Fruit fly (Drosophila melanogaster): Measurements from ENCODE around the gene Dhc36C.

Gene Dhc36C

dm6 chr2L:17480943-17481580 is 20.1 kb upstream of the Dhc36C start, which contains the start of the genes fws and Lamtor3:
fws (minus strand) TSS chr2L:17481029.
Lamtor3 (plus strand) TSS chr2L:17481231.
- TF ChIP-seq pan (optimal IDR thresholded peaks at IDR 0.05) (no peak), CG8478 (optimal IDR thresholded peaks at IDR 0.05) (no peak), EcR (GFP tag; optimal IDR thresholded peaks at IDR 0.05) (no peak), usp (GFP tag; optimal IDR thresholded peaks at IDR 0.05) (no peak)

dm6 chr2L:17484174-17484573 is 17.0 kb upstream of the Dhc36C start, which contains the start of the genes GCS2beta and CG5131:
GCS2beta (minus strand) TSS chr2L:17484307.
CG5131 (plus strand) TSS chr2L:17484501.
- TF ChIP-seq psq (optimal IDR thresholded peaks at IDR 0.05) = no peak
- TF ChIP-seq CG8478 (optimal IDR thresholded peaks at IDR 0.05) = no peak
- no peak for TF ChIP-seq pan (optimal IDR thresholded peaks at IDR 0.05)
- no peak for TF ChIP-seq Dll (optimal IDR thresholded peaks at IDR 0.05)
- no peak for TF ChIP-seq EcR (GFP tag; optimal IDR thresholded peaks at IDR 0.05)
- no peak for TF ChIP-seq usp (GFP tag; optimal IDR thresholded peaks at IDR 0.05)

DNA sequence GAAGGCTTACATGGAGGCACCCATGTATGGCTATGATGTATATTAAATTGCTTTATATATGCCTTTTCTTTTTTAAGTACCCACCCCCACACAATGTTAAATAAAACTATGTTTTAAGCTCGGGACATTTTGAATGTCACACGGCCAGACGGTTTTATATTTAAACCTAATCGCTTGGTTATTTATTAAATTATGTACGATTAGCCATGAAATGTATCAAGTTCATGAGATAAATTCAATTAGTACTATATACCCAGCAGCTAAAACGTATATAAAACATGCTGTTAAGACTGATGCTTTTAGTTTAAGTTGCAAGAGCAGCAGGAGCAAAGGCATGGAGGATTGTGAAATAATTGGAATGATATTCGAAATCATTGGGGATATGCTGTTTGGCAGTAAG is 15.7 kb upstream of the Dhc36C start, which contains the start of the genes CG43221 and CG43645:
Gene CG43221 (plus strand): TSS at position 301 of the 400 bp plus-strand sequence.
Gene CG43645 (plus strand): TSS at position 301 of the 400 bp plus-strand sequence.
- no peak for TF ChIP-seq pan (optimal IDR thresholded peaks at IDR 0.05)

dm6 chr2L:17486264-17486663 is 14.9 kb upstream of the Dhc36C start, which contains the start of gene CG43220:
CG43220 (plus strand) TSS chr2L:17486564.
- TF ChIP-seq usp (GFP tag; optimal IDR thresholded peaks at IDR 0.05) (no peak), CG8478 (optimal IDR thresholded peaks at IDR 0.05) (no peak), EcR (GFP tag; optimal IDR thresholded peaks at IDR 0.05) (no peak), pan (optimal IDR thresholded peaks at IDR 0.05) (no peak), psq (optimal IDR thresholded peaks at IDR 0.05) (no peak), Dll (optimal IDR thresholded peaks at IDR 0.05) (no peak)

DNA sequence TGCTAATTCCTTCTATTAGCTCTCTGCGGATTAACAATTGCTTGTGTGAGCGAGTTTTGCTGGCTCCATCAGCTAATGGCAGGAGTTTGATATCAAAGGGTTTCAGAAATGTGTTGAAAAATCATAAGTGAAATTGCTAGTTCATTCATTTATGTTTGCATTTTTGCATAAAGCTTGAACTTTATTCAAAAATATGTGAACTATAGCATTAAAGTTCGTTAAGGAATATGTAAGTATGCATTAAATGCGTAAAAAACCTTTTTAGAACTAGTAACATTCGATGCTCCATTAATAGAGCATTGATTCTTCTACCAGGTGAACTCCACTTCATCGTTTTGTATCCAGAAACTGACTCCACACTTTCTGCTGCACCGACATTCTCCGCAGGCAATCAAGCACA is 8.5 kb upstream of the Dhc36C start:
- TF ChIP-seq usp (GFP tag; optimal IDR thresholded peaks at IDR 0.05) (no peak), pan (optimal IDR thresholded peaks at IDR 0.05) (no peak), CG8478 (optimal IDR thresholded peaks at IDR 0.05) (no peak), Dll (optimal IDR thresholded peaks at IDR 0.05) (no peak)

dm6 chr2L:17495759-17496158 is 5.4 kb upstream of the Dhc36C start:
- TF ChIP-seq CG8478 (optimal IDR thresholded peaks at IDR 0.05) (no peak), psq (optimal IDR thresholded peaks at IDR 0.05) (no peak), pan (optimal IDR thresholded peaks at IDR 0.05) (no peak), Dll (optimal IDR thresholded peaks at IDR 0.05) (no peak), EcR (GFP tag; optimal IDR thresholded peaks at IDR 0.05) (no peak), usp (GFP tag; optimal IDR thresholded peaks at IDR 0.05) (no peak)

dm6 chr2L:17497108-17497507 is 4.1 kb upstream of the Dhc36C start, which contains the start of gene qua:
qua (minus strand) TSS chr2L:17497208.
- TF ChIP-seq Dll (optimal IDR thresholded peaks at IDR 0.05) = no peak
- TF ChIP-seq psq (optimal IDR thresholded peaks at IDR 0.05) = no peak
- no peak for TF ChIP-seq CG8478 (optimal IDR thresholded peaks at IDR 0.05)
- TF ChIP-seq pan (optimal IDR thresholded peaks at IDR 0.05) = peak; percentile 47
- no peak for TF ChIP-seq EcR (GFP tag; optimal IDR thresholded peaks at IDR 0.05)
- no peak for TF ChIP-seq usp (GFP tag; optimal IDR thresholded peaks at IDR 0.05)

DNA sequence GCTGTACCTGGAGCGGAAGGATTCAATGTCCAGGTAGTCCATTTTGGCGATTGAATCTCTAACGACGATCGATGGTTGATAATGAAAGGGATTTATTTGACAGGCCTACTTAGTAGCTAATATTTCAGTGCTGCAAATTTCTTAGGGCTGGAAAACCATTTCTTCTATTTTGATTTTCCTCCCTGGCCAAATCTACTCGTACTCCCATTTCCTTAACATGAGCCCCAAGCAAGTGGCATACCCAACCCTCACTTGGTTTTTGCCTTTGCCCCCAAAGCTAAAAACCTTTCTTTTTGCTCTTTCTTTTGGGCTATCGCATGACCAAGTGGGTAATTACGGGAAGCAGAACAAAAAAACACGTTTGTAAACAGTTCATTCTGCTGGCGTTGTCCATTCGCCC is 2.5 kb upstream of the Dhc36C start, which contains the start of gene CG15142:
Gene CG15142 (minus strand): TSS at position 101 of the 400 bp plus-strand sequence.
- TF ChIP-seq pan (optimal IDR thresholded peaks at IDR 0.05) = no peak
- TF ChIP-seq EcR (GFP tag; optimal IDR thresholded peaks at IDR 0.05) = no peak
- no peak for TF ChIP-seq usp (GFP tag; optimal IDR thresholded peaks at IDR 0.05)
- no peak for TF ChIP-seq CG8478 (optimal IDR thresholded peaks at IDR 0.05)
- no peak for TF ChIP-seq Dll (optimal IDR thresholded peaks at IDR 0.05)

DNA sequence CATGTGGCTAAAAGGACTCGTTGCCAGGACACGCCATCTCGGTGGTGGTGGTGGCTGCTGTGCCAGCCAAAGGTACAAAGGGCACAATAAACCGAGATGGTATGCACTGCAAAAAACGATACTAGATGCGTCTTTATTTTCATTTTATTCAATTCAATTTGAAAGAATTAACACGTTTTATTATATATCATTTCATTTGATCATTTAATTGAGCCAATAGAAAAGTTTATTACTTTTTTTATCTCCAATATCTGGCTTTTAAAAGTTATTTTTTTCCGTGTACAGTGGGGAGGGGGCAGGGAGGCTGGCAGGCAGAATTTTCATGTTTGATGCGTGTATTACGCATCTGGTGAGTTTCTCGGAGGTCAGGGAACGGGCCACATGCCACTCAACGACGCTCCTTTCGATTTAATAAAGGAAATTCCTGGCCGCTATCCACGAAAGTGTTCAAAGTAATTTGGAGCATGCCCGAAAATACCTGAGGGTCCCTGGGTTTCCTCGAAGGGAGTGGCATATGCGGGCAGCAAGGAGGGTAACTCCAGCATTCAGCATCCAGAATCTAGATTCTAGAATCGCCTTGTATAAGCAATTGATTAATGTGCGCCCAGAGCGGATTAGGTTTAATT is 13.0 kb downstream of the Dhc36C start:
- TF ChIP-seq Dll (optimal IDR thresholded peaks at IDR 0.05) (no peak), pan (optimal IDR thresholded peaks at IDR 0.05) (no peak), psq (optimal IDR thresholded peaks at IDR 0.05) (no peak), EcR (GFP tag; optimal IDR thresholded peaks at IDR 0.05) (no peak), usp (GFP tag; optimal IDR thresholded peaks at IDR 0.05) (no peak), CG8478 (optimal IDR thresholded peaks at IDR 0.05) (no peak)

DNA sequence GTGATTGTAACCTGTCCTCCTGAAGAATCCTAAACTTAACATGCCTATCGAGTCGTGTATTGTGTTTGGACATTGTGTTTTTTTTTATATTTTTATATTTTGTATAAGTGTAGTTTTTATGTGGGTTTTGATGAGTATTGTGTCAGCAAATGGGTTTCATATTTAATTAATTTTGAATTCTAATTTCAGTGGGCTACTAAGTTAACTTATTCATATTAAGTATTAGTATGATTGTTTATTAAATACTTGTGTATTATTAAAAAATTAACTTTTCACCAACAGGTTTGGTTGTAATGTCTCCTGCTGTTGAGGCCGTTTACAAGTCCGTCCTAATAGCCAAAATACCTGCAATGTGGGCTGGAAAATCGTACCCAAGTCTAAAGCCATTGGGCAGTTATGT is 23.2 kb downstream of the Dhc36C start, which contains the start of gene CG15143:
Gene CG15143 (minus strand): TSS at position 101 of the 400 bp plus-strand sequence.
- TF ChIP-seq Dll (optimal IDR thresholded peaks at IDR 0.05) (no peak), usp (GFP tag; optimal IDR thresholded peaks at IDR 0.05) (no peak), CG8478 (optimal IDR thresholded peaks at IDR 0.05) (no peak), EcR (GFP tag; optimal IDR thresholded peaks at IDR 0.05) (no peak), pan (optimal IDR thresholded peaks at IDR 0.05) (no peak), psq (optimal IDR thresholded peaks at IDR 0.05) (no peak)

dm6 chr2L:17529022-17529421 is 27.8 kb downstream of the Dhc36C start, which contains the start of gene CG15144:
CG15144 (minus strand) TSS chr2L:17529122.
- no peak for TF ChIP-seq Dll (optimal IDR thresholded peaks at IDR 0.05)
- TF ChIP-seq usp (GFP tag; optimal IDR thresholded peaks at IDR 0.05) = no peak
- no peak for TF ChIP-seq pan (optimal IDR thresholded peaks at IDR 0.05)
- TF ChIP-seq psq (optimal IDR thresholded peaks at IDR 0.05) = no peak
- TF ChIP-seq CG8478 (optimal IDR thresholded peaks at IDR 0.05) = no peak
- TF ChIP-seq EcR (GFP tag; optimal IDR thresholded peaks at IDR 0.05) = no peak

- no peak for TF ChIP-seq psq (optimal IDR thresholded peaks at IDR 0.05)
- no peak for TF ChIP-seq EcR (GFP tag; optimal IDR thresholded peaks at IDR 0.05)
Observed at dm6 chr2L:17532134-17532533, 30.9 kb downstream of the Dhc36C start, which contains the start of gene CG15145. CG15145 (minus strand) TSS chr2L:17532234.

Data from whole organism.